Fruit fly (Drosophila melanogaster) whole organism, adult: ENCODE results near the gene mtTFB2.

Source experiments
- CG14711 ChIP-seq: fragments of 200-800 bp; sonication (Bioruptor generic); optimal IDR thresholded peaks from 2 replicates; lab custom pipeline; 2018; ENCODE audit warnings: missing biosample characterization, mild to moderate bottlenecking, missing genetic modification characterization, moderate library complexity
- Clk ChIP-seq: fragments of 200-800 bp; sonication (Bioruptor generic); optimal IDR thresholded peaks from 2 replicates; lab custom pipeline; 2017; ENCODE audit warnings: missing biosample characterization, missing genetic modification characterization
- Hr96 ChIP-seq: fragments of 200-800 bp; sonication (Bioruptor generic); optimal IDR thresholded peaks from 2 replicates; lab custom pipeline; 2016; ENCODE audit warnings: missing biosample characterization, missing genetic modification characterization
- Mnt ChIP-seq: fragments of 200-800 bp; sonication (Bioruptor generic); optimal IDR thresholded peaks from 2 replicates; lab custom pipeline; 2016; ENCODE audit warnings: missing biosample characterization, mild to moderate bottlenecking, missing genetic modification characterization
- ovo ChIP-seq: fragments of 200-800 bp; sonication (Bioruptor generic); optimal IDR thresholded peaks from 2 replicates; lab custom pipeline; 2016; ENCODE audit warnings: missing biosample characterization, missing genetic modification characterization
- toe ChIP-seq: fragments of 200-800 bp; sonication (Bioruptor generic); optimal IDR thresholded peaks from 2 replicates; lab custom pipeline; 2016; ENCODE audit warnings: missing biosample characterization, missing genetic modification characterization

dm6 chr3R:10068780-10069179 is 23.4 kb downstream of the mtTFB2 start:
- TF ChIP-seq Mnt (GFP tag; lab: Kevin White, UChicago), result no peak
- TF ChIP-seq ovo, result no peak
- no peak for TF ChIP-seq toe (GFP tag; lab: Kevin White, UChicago)
- TF ChIP-seq Clk (GFP tag; lab: Kevin White, UChicago), result no peak
- no peak for TF ChIP-seq CG14711 (tag; lab: Kevin White, UChicago)
- no peak for TF ChIP-seq Hr96 (GFP tag; lab: Kevin White, UChicago)
